Worm (Caenorhabditis elegans) whole organism, L4/young adult: ENCODE measurements around the gene clec-88.

Experiments
- W03F9.2 ChIP-seq: fragments of 150-350 bp; optimal IDR thresholded peaks from 2 replicates; lab custom pipeline; 2014; ENCODE audit warnings: missing biosample characterization, missing genetic modification characterization
- him-1 ChIP-seq: sonication (generic microtip); optimal IDR thresholded peaks from 2 replicates; lab custom pipeline; 2016; ENCODE audit warnings: missing genotype, missing genetic modification reagents, missing genetic modification characterization, missing compliant biosample characterization

ce11 chrII:6333887-6334286, 31.6 kb upstream of the clec-88 start, which contains the start of gene ttc-39B:
- TF ChIP-seq W03F9.2 (tag; lab: Kevin White, UChicago) (no peak), him-1 (tag; lab: Kevin White, UChicago) (no peak)
